Fruit fly (Drosophila melanogaster): ENCODE data around the gene Atx-1.

The Atx-1 gene

DNA sequence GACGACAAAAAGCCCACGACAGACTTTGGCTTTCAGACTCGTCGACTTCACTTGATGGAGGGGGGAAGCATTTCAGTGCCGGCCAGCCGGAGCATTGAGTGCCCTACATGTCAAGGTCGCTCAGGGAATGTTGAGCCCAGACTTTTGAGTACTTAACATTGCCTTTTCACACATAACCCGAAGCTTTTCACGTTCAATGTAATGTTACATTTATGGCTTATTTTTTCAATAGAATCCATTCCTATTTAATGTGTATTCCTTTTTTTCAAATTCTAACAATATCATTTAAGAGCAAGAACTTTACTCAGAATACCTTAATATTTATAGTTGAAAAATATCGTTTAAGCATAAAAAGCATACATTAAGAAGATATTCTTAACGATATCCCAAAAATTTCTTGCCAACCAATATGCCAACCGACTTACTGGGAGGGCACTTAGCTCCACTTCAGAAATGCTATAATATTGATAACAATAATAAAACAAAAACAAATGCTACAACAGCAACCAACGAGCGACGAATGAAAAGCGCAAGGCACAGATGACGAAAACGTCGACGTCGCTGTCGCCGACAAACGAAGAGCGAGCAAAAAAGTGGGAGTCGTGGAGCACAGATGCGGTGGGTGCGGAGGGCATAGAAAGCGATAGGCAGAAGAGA lies 36.9 kb downstream of the Atx-1 start:
- TF ChIP-seq Eip78C (GFP tag), result peak; percentile 82
- peak; percentile 68 for TF ChIP-seq CG7368 (GFP tag; optimal IDR thresholded peaks at IDR 0.05)
- TF ChIP-seq Hr39 (GFP tag; optimal IDR thresholded peaks at IDR 0.05), result peak; percentile 31
- TF ChIP-seq Ets21C (GFP tag; optimal IDR thresholded peaks at IDR 0.05), result no peak
- TF ChIP-seq Eip75B (GFP tag; optimal IDR thresholded peaks at IDR 0.05), result peak; percentile 89
- TF ChIP-seq CG15336 (GFP tag; IDR thresholded peaks at IDR 0.05), result no peak
- TF ChIP-seq CG11902 (GFP tag; optimal IDR thresholded peaks at IDR 0.05), result peak; percentile 82
- no peak for TF ChIP-seq Hr38 (GFP tag; optimal IDR thresholded peaks at IDR 0.05)
- TF ChIP-seq CG11762 (GFP tag; optimal IDR thresholded peaks at IDR 0.05; ENCODE audit: insufficient read depth), result peak; percentile 67
- TF ChIP-seq dsx (GFP tag; optimal IDR thresholded peaks at IDR 0.05; ENCODE audit: poor library complexity, severe bottlenecking), result no peak
- peak; percentile 13 for TF ChIP-seq CG6792 (GFP tag; optimal IDR thresholded peaks at IDR 0.05)
- no peak for TF ChIP-seq Eip93F (GFP tag; optimal IDR thresholded peaks at IDR 0.05)
- no peak for TF ChIP-seq dac (GFP tag; optimal IDR thresholded peaks at IDR 0.05)
- TF ChIP-seq CG8632 (GFP tag; optimal IDR thresholded peaks at IDR 0.05), result peak; percentile 24
- no peak for TF ChIP-seq Sox15 (GFP tag; optimal IDR thresholded peaks at IDR 0.05)
- TF ChIP-seq net (GFP tag; optimal IDR thresholded peaks at IDR 0.05), result peak; percentile 30
- TF ChIP-seq Sox102F (GFP tag; optimal IDR thresholded peaks at IDR 0.05), result peak; percentile 31
- TF ChIP-seq CG6276 (GFP tag; optimal IDR thresholded peaks at IDR 0.05), result peak; percentile 80
- TF ChIP-seq Blimp-1 (GFP tag; optimal IDR thresholded peaks at IDR 0.05), result peak; percentile 78
- TF ChIP-seq CG1621 (tag; optimal IDR thresholded peaks at IDR 0.05), result no peak
- TF ChIP-seq CG31627 (GFP tag; optimal IDR thresholded peaks at IDR 0.05), result peak; percentile 23
- peak; percentile 28 for TF ChIP-seq achi (GFP tag; optimal IDR thresholded peaks at IDR 0.05)
- peak; percentile 88 for TF ChIP-seq cyc (GFP tag; optimal IDR thresholded peaks at IDR 0.05)
- peak in 1 of 2 experiments; percentile 81 for TF ChIP-seq salr (GFP tag; optimal IDR thresholded peaks at IDR 0.05)
- peak; percentile 82 for TF ChIP-seq svp (GFP tag)
- peak; percentile 62; the same call in 1 of the 2 replicates for TF ChIP-seq Gug (GFP tag; IDR thresholded peaks at IDR 0.05)
- peak; percentile 90 for TF ChIP-seq topi (GFP tag; optimal IDR thresholded peaks at IDR 0.05)
- peak; percentile 74 for TF ChIP-seq CG6163 (GFP tag; IDR thresholded peaks at IDR 0.05)
- TF ChIP-seq ss (GFP tag; optimal IDR thresholded peaks at IDR 0.05), result no peak
- TF ChIP-seq CG4318 (GFP tag; optimal IDR thresholded peaks at IDR 0.05), result peak; percentile 9
- TF ChIP-seq CG10669 (GFP tag; optimal IDR thresholded peaks at IDR 0.05), result peak; percentile 78
- TF ChIP-seq CG9139 (GFP tag; optimal IDR thresholded peaks at IDR 0.05), result peak; percentile 31
- TF ChIP-seq fkh (GFP tag; optimal IDR thresholded peaks at IDR 0.05), result no peak
- TF ChIP-seq CG8119 (GFP tag; IDR thresholded peaks at IDR 0.05), result no peak; the same call in 2 of the 3 replicates
- peak; percentile 63 for TF ChIP-seq esn (GFP tag; optimal IDR thresholded peaks at IDR 0.05)
- TF ChIP-seq pdm3 (GFP tag; optimal IDR thresholded peaks at IDR 0.05), result peak; percentile 41
- peak; percentile 83 for TF ChIP-seq lz (GFP tag; optimal IDR thresholded peaks at IDR 0.05)
- peak; percentile 72 for TF ChIP-seq eg (GFP tag; IDR thresholded peaks at IDR 0.05)
- peak; percentile 74 for TF ChIP-seq spab (GFP tag; optimal IDR thresholded peaks at IDR 0.05)
- peak; percentile 64 for TF ChIP-seq CG6854 (GFP tag; optimal IDR thresholded peaks at IDR 0.05)
- TF ChIP-seq fd85E (GFP tag; optimal IDR thresholded peaks at IDR 0.05), result no peak
- peak; percentile 72 for TF ChIP-seq Ets96B (tag; optimal IDR thresholded peaks at IDR 0.05)
- peak; percentile 41 for TF ChIP-seq CG32006 (GFP tag; optimal IDR thresholded peaks at IDR 0.05)
- TF ChIP-seq CG3919 (GFP tag; optimal IDR thresholded peaks at IDR 0.05), result peak; percentile 84
- TF ChIP-seq Smox (GFP tag; optimal IDR thresholded peaks at IDR 0.05), result peak; percentile 59
- TF ChIP-seq CG3032 (tag; optimal IDR thresholded peaks at IDR 0.05), result peak; percentile 82
- peak; percentile 63 for TF ChIP-seq CG11294 (GFP tag; IDR thresholded peaks at IDR 0.05)
- peak; percentile 32 for TF ChIP-seq CG34406 (GFP tag; optimal IDR thresholded peaks at IDR 0.05)
- TF ChIP-seq OdsH (GFP tag; optimal IDR thresholded peaks at IDR 0.05), result peak; percentile 13
- no peak for TF ChIP-seq Lpt (GFP tag; optimal IDR thresholded peaks at IDR 0.05)
- peak; percentile 75 for TF ChIP-seq CG8319 (GFP tag; optimal IDR thresholded peaks at IDR 0.05)

Data from whole organism, prepupa.